Worm (Caenorhabditis elegans) whole organism, L4 larva: ENCODE results near the gene set-13.
A peak's percentile ranks its signal among the peaks of the same experiment; 100 is the strongest.

Source experiments
- F37D6.2 ChIP-seq: sonication (generic microtip); optimal IDR thresholded peaks from 2 replicates; lab custom pipeline; 2016; ENCODE audit warnings: mild to moderate bottlenecking, missing genetic modification characterization, missing compliant biosample characterization
- ama-1 ChIP-seq: fragments of 150-350 bp; optimal IDR thresholded peaks from 2 replicates; lab custom pipeline; 2014; ENCODE audit warnings: inconsistent platforms, mixed read lengths
- ceh-20 ChIP-seq: fragments of 200-800 bp; sonication (Bioruptor generic); IDR thresholded peaks from 2 replicates; pipeline ENCODE4 v1.3.6; 2022; ENCODE audit warnings: missing genetic modification reagents, missing genetic modification characterization, missing compliant biosample characterization
- ceh-82 ChIP-seq: sonication (generic microtip); optimal IDR thresholded peaks from 2 replicates; lab custom pipeline; 2017; ENCODE audit warnings: missing biosample characterization, missing genetic modification characterization
- dmd-6 ChIP-seq: fragments of 200-800 bp; sonication (Bioruptor generic); IDR thresholded peaks from 2 replicates; pipeline ENCODE4 v1.3.6; 2022; ENCODE audit warnings: missing genetic modification reagents, missing genetic modification characterization, missing compliant biosample characterization
- dve-1 ChIP-seq: sonication (generic microtip); optimal IDR thresholded peaks from 2 replicates; lab custom pipeline; 2017; ENCODE audit warnings: antibody characterized with exemption, mild to moderate bottlenecking, missing genetic modification characterization, missing compliant biosample characterization; ENCODE audit not compliant: insufficient read depth
- fkh-10 ChIP-seq: fragments of 150-350 bp; optimal IDR thresholded peaks from 2 replicates; lab custom pipeline; 2014; ENCODE audit warnings: missing biosample characterization, missing genetic modification reagents, missing genetic modification characterization
- hlh-30 ChIP-seq: sonication (generic microtip); optimal IDR thresholded peaks from 2 replicates; lab custom pipeline; 2017; ENCODE audit warnings: antibody characterized with exemption, mild to moderate bottlenecking, missing genetic modification characterization, missing compliant biosample characterization; ENCODE audit not compliant: insufficient read depth
- pqm-1 ChIP-seq: sonication (generic microtip); optimal IDR thresholded peaks from 2 replicates; lab custom pipeline; 2017; ENCODE audit warnings: missing biosample characterization, missing genetic modification characterization
- snpc-1.2 ChIP-seq: fragments of 200-800 bp; sonication (Bioruptor generic); IDR thresholded peaks from 2 replicates; pipeline ENCODE4 v1.3.6; 2022; ENCODE audit warnings: missing genetic modification reagents, missing genetic modification characterization, missing compliant biosample characterization
- snpc-4 ChIP-seq: fragments of 150-350 bp; optimal IDR thresholded peaks from 2 replicates; lab custom pipeline; 2014; ENCODE audit warnings: missing biosample characterization, missing genetic modification characterization
- spr-3 ChIP-seq: fragments of 200-800 bp; sonication (Bioruptor generic); optimal IDR thresholded peaks from 2 replicates; lab custom pipeline; 2018; ENCODE audit warnings: mild to moderate bottlenecking, missing genetic modification characterization, missing compliant biosample characterization
- unc-62 ChIP-seq, 3 experiments: fragments of 150-350 bp in 1 of 3; sonication (generic microtip); optimal IDR thresholded peaks in 2 of 3; peaks in 1 of 3; 1 replicate in 1 of 3; 2 replicates in 2 of 3; lab custom pipeline; 2014 to 2017; ENCODE audit warnings: missing biosample characterization in 3 of 3, missing genetic modification characterization in 3 of 3, missing genetic modification reagents in 3 of 3, missing genotype in 1 of 3
- ztf-7 ChIP-seq: fragments of 150-350 bp; optimal IDR thresholded peaks from 2 replicates; lab custom pipeline; 2014; ENCODE audit warnings: missing biosample characterization, missing genetic modification characterization

ce11 chrII:2854794-2855193 is 38.0 kb downstream of the set-13 start:
- TF ChIP-seq hlh-30 (tag; lab: Kevin White, UChicago) (peak; percentile 14), ama-1 (no peak), F37D6.2 (tag; lab: Kevin White, UChicago) (no peak), pqm-1 (tag; lab: Kevin White, UChicago) (no peak), fkh-10 (no peak), unc-62 (GFP tag; optimal IDR thresholded peaks at IDR 0.05 in 1 of 2; lab: Kevin White, UChicago) (no peak), unc-62 (tag; optimal IDR thresholded peaks at IDR 0.05; lab: Kevin White, UChicago) (no peak), spr-3 (no peak), ceh-20 (GFP tag; lab: Robert Waterston, UW) (no peak), dmd-6 (GFP tag; lab: Robert Waterston, UW) (no peak), snpc-1.2 (no peak), ceh-82 (tag; lab: Kevin White, UChicago) (no peak), dve-1 (tag; lab: Kevin White, UChicago) (no peak), snpc-4 (tag; lab: Kevin White, UChicago) (no peak), ztf-7 (tag; lab: Kevin White, UChicago) (no peak)
